Worm (Caenorhabditis elegans) whole organism, L1 larva: ENCODE measurements around the gene F26F12.2.

Experiments
- F16B12.6 ChIP-seq: fragments of 150-350 bp; optimal IDR thresholded peaks from 2 replicates; lab custom pipeline; 2014; ENCODE audit warnings: missing biosample characterization, missing genetic modification characterization
- aha-1 ChIP-seq: fragments of 150-350 bp; optimal IDR thresholded peaks from 2 replicates; lab custom pipeline; 2014; ENCODE audit warnings: missing biosample characterization, missing genetic modification characterization
- alr-1 ChIP-seq: fragments of 200-800 bp; sonication (Bioruptor generic); optimal IDR thresholded peaks from 2 replicates; lab custom pipeline; 2018; ENCODE audit warnings: borderline replicate concordance, mild to moderate bottlenecking, missing genetic modification characterization, missing compliant biosample characterization
- aly-2 ChIP-seq: fragments of 150-350 bp; optimal IDR thresholded peaks from 2 replicates; lab custom pipeline; 2014; ENCODE audit warnings: missing biosample characterization, missing genetic modification characterization
- ceh-8 ChIP-seq: fragments of 200-800 bp; sonication (Bioruptor generic); optimal IDR thresholded peaks from 2 replicates; lab custom pipeline; 2018; ENCODE audit warnings: mild to moderate bottlenecking, missing genetic modification characterization, moderate library complexity, missing compliant biosample characterization
- ceh-88 ChIP-seq: fragments of 200-800 bp; sonication (Bioruptor generic); IDR thresholded peaks from 2 replicates; pipeline ENCODE4 v1.3.6; 2022; ENCODE audit warnings: missing genetic modification characterization, missing compliant biosample characterization
- ceh-90 ChIP-seq: sonication (generic microtip); optimal IDR thresholded peaks from 2 replicates; lab custom pipeline; 2016; ENCODE audit warnings: missing genetic modification characterization, missing compliant biosample characterization
- ces-1 ChIP-seq: fragments of 150-350 bp; optimal IDR thresholded peaks from 2 replicates; lab custom pipeline; 2014; ENCODE audit warnings: missing biosample characterization, missing genetic modification reagents, missing genetic modification characterization
- dpl-1 ChIP-seq, 3 experiments: fragments of 150-350 bp in 2 of 3; sonication (generic microtip) in 1 of 3; optimal IDR thresholded peaks; 2 replicates each; lab custom pipeline; 2014 to 2017; ENCODE audit warnings: missing biosample characterization in 3 of 3, missing genetic modification characterization in 3 of 3, missing genetic modification reagents in 3 of 3
- dsc-1 ChIP-seq: sonication (generic microtip); optimal IDR thresholded peaks from 2 replicates; lab custom pipeline; 2016; ENCODE audit warnings: mild to moderate bottlenecking, missing genetic modification characterization, missing compliant biosample characterization
- efl-1 ChIP-seq, 4 experiments: fragments of 150-350 bp; optimal IDR thresholded peaks in 3 of 4; peaks in 1 of 4; 1 replicate in 1 of 4; 2 replicates in 3 of 4; lab custom pipeline; 2014; ENCODE audit warnings: missing biosample characterization in 2 of 4, missing genetic modification characterization in 2 of 4, missing genetic modification reagents in 2 of 4
- efl-3 ChIP-seq: fragments of 200-800 bp; sonication (Bioruptor generic); optimal IDR thresholded peaks from 2 replicates; lab custom pipeline; 2018; ENCODE audit warnings: mild to moderate bottlenecking, missing genetic modification characterization, missing compliant biosample characterization
- elt-3 ChIP-seq, 6 experiments: fragments of 150-350 bp in 1 of 6; sonication (generic microtip); optimal IDR thresholded peaks; 2 replicates each; lab custom pipeline; 2017 to 2018; ENCODE audit warnings: missing biosample characterization in 6 of 6, missing genetic modification characterization in 6 of 6, inconsistent platforms in 1 of 6
- fkh-8 ChIP-seq: sonication (generic microtip); optimal IDR thresholded peaks from 2 replicates; lab custom pipeline; 2016; ENCODE audit warnings: mild to moderate bottlenecking, missing genetic modification characterization, missing compliant biosample characterization
- fos-1 ChIP-seq: fragments of 150-350 bp; optimal IDR thresholded peaks from 2 replicates; lab custom pipeline; 2014; ENCODE audit warnings: missing biosample characterization, missing genetic modification characterization
- hlh-4 ChIP-seq: sonication (generic microtip); optimal IDR thresholded peaks from 2 replicates; lab custom pipeline; 2016; ENCODE audit warnings: mild to moderate bottlenecking, missing genetic modification characterization, missing compliant biosample characterization
- hpl-2 ChIP-seq: fragments of 150-350 bp; optimal IDR thresholded peaks from 2 replicates; lab custom pipeline; 2014; ENCODE audit warnings: missing biosample characterization, missing genetic modification reagents, missing genetic modification characterization
- irx-1 ChIP-seq: sonication (generic microtip); optimal IDR thresholded peaks from 2 replicates; lab custom pipeline; 2016; ENCODE audit warnings: missing genetic modification characterization, missing compliant biosample characterization
- jun-1 ChIP-seq: fragments of 150-350 bp; optimal IDR thresholded peaks from 2 replicates; lab custom pipeline; 2014; ENCODE audit warnings: missing biosample characterization, missing genetic modification reagents, missing genetic modification characterization
- lin-13 ChIP-seq: fragments of 150-350 bp; optimal IDR thresholded peaks from 2 replicates; lab custom pipeline; 2014; ENCODE audit warnings: missing biosample characterization, missing genetic modification reagents, missing genetic modification characterization
- lin-14 ChIP-seq: fragments of 200-800 bp; sonication (Bioruptor generic); optimal IDR thresholded peaks from 2 replicates; lab custom pipeline; 2018; ENCODE audit warnings: mild to moderate bottlenecking, missing genetic modification characterization, moderate library complexity, missing compliant biosample characterization
- lin-15B ChIP-seq: fragments of 150-350 bp; sonication (generic microtip); optimal IDR thresholded peaks from 3 replicates; lab custom pipeline; 2014; ENCODE audit warnings: missing biosample characterization, missing genetic modification characterization
- mab-9 ChIP-seq: fragments of 200-800 bp; sonication (Bioruptor generic); IDR thresholded peaks from 2 replicates; pipeline ENCODE4 v1.3.6; 2022; ENCODE audit warnings: missing genetic modification reagents, missing genetic modification characterization, missing compliant biosample characterization
- mdl-1 ChIP-seq, 2 experiments: fragments of 150-350 bp; optimal IDR thresholded peaks; 2 replicates each; lab custom pipeline; 2014 to 2017; ENCODE audit warnings: missing biosample characterization in 2 of 2, missing genetic modification characterization in 2 of 2, inconsistent platforms in 1 of 2
- nhr-11 ChIP-seq: fragments of 150-350 bp; optimal IDR thresholded peaks from 2 replicates; lab custom pipeline; 2014; ENCODE audit warnings: missing biosample characterization, missing genetic modification characterization
- nhr-20 ChIP-seq: sonication (generic microtip); optimal IDR thresholded peaks from 2 replicates; lab custom pipeline; 2016; ENCODE audit warnings: mild to moderate bottlenecking, missing genetic modification characterization, missing compliant biosample characterization
- nhr-28 ChIP-seq: fragments of 150-350 bp; optimal IDR thresholded peaks from 2 replicates; lab custom pipeline; 2014; ENCODE audit warnings: missing biosample characterization, missing genetic modification characterization
- nhr-47 ChIP-seq: sonication (generic microtip); optimal IDR thresholded peaks from 2 replicates; lab custom pipeline; 2016; ENCODE audit warnings: mild to moderate bottlenecking, missing genetic modification characterization, moderate library complexity, missing compliant biosample characterization
- nhr-77 ChIP-seq: fragments of 150-350 bp; optimal IDR thresholded peaks from 2 replicates; lab custom pipeline; 2014; ENCODE audit warnings: missing biosample characterization, missing genetic modification characterization
- nhr-90 ChIP-seq: sonication (generic microtip); optimal IDR thresholded peaks from 2 replicates; lab custom pipeline; 2016; ENCODE audit warnings: mild to moderate bottlenecking, missing genetic modification characterization, missing compliant biosample characterization; ENCODE audit not compliant: poor library complexity
- pag-3 ChIP-seq: sonication (generic microtip); optimal IDR thresholded peaks from 2 replicates; lab custom pipeline; 2017; ENCODE audit warnings: missing genetic modification characterization, mild to moderate bottlenecking, missing compliant biosample characterization, antibody characterized with exemption, borderline replicate concordance; ENCODE audit not compliant: insufficient read depth
- pqm-1 ChIP-seq: sonication (generic microtip); optimal IDR thresholded peaks from 3 replicates; lab custom pipeline; 2017; ENCODE audit warnings: missing biosample characterization, missing genetic modification characterization
- rnt-1 ChIP-seq: sonication (generic microtip); optimal IDR thresholded peaks from 2 replicates; lab custom pipeline; 2016; ENCODE audit warnings: mild to moderate bottlenecking, missing genetic modification characterization, moderate library complexity, missing compliant biosample characterization
- skn-1 ChIP-seq: fragments of 150-350 bp; optimal IDR thresholded peaks from 2 replicates; lab custom pipeline; 2014; ENCODE audit warnings: missing biosample characterization, missing genetic modification characterization
- snu-23 ChIP-seq: sonication (generic microtip); optimal IDR thresholded peaks from 2 replicates; lab custom pipeline; 2016; ENCODE audit warnings: missing genetic modification characterization, missing compliant biosample characterization
- sptf-1 ChIP-seq: fragments of 150-350 bp; optimal IDR thresholded peaks from 2 replicates; lab custom pipeline; 2014; ENCODE audit warnings: missing biosample characterization, missing genetic modification characterization
- sup-37 ChIP-seq: fragments of 200-800 bp; sonication (Bioruptor generic); optimal IDR thresholded peaks from 2 replicates; lab custom pipeline; 2018; ENCODE audit warnings: mild to moderate bottlenecking, missing genetic modification characterization, missing compliant biosample characterization
- tlp-1 ChIP-seq: fragments of 150-350 bp; optimal IDR thresholded peaks from 2 replicates; lab custom pipeline; 2014; ENCODE audit warnings: missing biosample characterization, missing genetic modification characterization
- unc-130 ChIP-seq: fragments of 150-350 bp; optimal IDR thresholded peaks from 2 replicates; lab custom pipeline; 2017; ENCODE audit warnings: missing biosample characterization, missing genetic modification characterization, inconsistent platforms
- unc-30 ChIP-seq: sonication (generic microtip); optimal IDR thresholded peaks from 2 replicates; lab custom pipeline; 2017; ENCODE audit warnings: missing biosample characterization, missing genetic modification characterization
- unc-62 ChIP-seq: fragments of 150-350 bp; optimal IDR thresholded peaks from 2 replicates; lab custom pipeline; 2014; ENCODE audit warnings: missing biosample characterization, missing genetic modification reagents, missing genetic modification characterization
- unc-86 ChIP-seq: sonication (generic microtip); optimal IDR thresholded peaks from 2 replicates; lab custom pipeline; 2016; ENCODE audit warnings: missing genetic modification characterization, missing compliant biosample characterization
- vab-15 ChIP-seq: sonication (generic microtip); optimal IDR thresholded peaks from 2 replicates; lab custom pipeline; 2017; ENCODE audit warnings: missing genotype, mild to moderate bottlenecking, missing genetic modification characterization, missing compliant biosample characterization
- xbp-1 ChIP-seq: sonication (generic microtip); optimal IDR thresholded peaks from 2 replicates; lab custom pipeline; 2016; ENCODE audit warnings: missing genetic modification characterization, missing compliant biosample characterization
- zip-4 ChIP-seq: fragments of 200-800 bp; sonication (Bioruptor generic); optimal IDR thresholded peaks from 2 replicates; lab custom pipeline; 2018; ENCODE audit warnings: mild to moderate bottlenecking, missing genetic modification characterization, moderate library complexity, missing compliant biosample characterization
- ztf-4 ChIP-seq: fragments of 150-350 bp; optimal IDR thresholded peaks from 2 replicates; lab custom pipeline; 2014; ENCODE audit warnings: missing biosample characterization, missing genetic modification characterization

Gene F26F12.2

ce11 chrV:5835979-5836615 is 2.3 kb downstream of the F26F12.2 start:
- TF ChIP-seq ztf-4 (tag; lab: Kevin White, UChicago) = no peak
- TF ChIP-seq unc-30 = no peak
- TF ChIP-seq unc-130 (tag; lab: Kevin White, UChicago) = no peak
- no peak for TF ChIP-seq aly-2
- no peak for TF ChIP-seq pqm-1 (tag; lab: Kevin White, UChicago)
- no peak for TF ChIP-seq fkh-8 (tag; lab: Kevin White, UChicago)
- no peak for TF ChIP-seq unc-86 (tag; lab: Kevin White, UChicago)
- TF ChIP-seq sup-37 = no peak
- no peak for TF ChIP-seq unc-62 (GFP tag; lab: Kevin White, UChicago)
- TF ChIP-seq aha-1 (tag; lab: Kevin White, UChicago) = no peak
- no peak for TF ChIP-seq nhr-90 (tag; lab: Kevin White, UChicago)
- TF ChIP-seq alr-1 (tag; lab: Kevin White, UChicago) = no peak
- no peak for TF ChIP-seq snu-23 (GFP tag; lab: Kevin White, UChicago)

ce11 chrV:5835397-5835796 is 3.0 kb downstream of the F26F12.2 start:
- no peak for TF ChIP-seq efl-1 (optimal IDR thresholded peaks at IDR 0.05; lab: Kevin White, UChicago)
- TF ChIP-seq efl-1 (GFP tag; optimal IDR thresholded peaks at IDR 0.05 in 1 of 2; lab: Kevin White, UChicago) = peak in 1 of 2 experiments; percentile 10
- no peak for TF ChIP-seq jun-1

- TF ChIP-seq unc-130 (tag; lab: Kevin White, UChicago) (no peak), unc-62 (GFP tag; lab: Kevin White, UChicago) (no peak), efl-3 (no peak), ceh-8 (GFP tag; lab: Kevin White, UChicago) (no peak), mab-9 (no peak), mdl-1 (tag; optimal IDR thresholded peaks at IDR 0.05; lab: Kevin White, UChicago) (no peak), jun-1 (no peak), snu-23 (GFP tag; lab: Kevin White, UChicago) (no peak), elt-3 (tag; optimal IDR thresholded peaks at IDR 0.05; lab: Kevin White, UChicago) (no peak)
Measured at ce11 chrV:5833531-5833930, 4.9 kb downstream of the F26F12.2 start, which contains the start of gene srh-76. srh-76 (plus strand) TSS chrV:5833831.

- no peak for TF ChIP-seq mab-9
- TF ChIP-seq F16B12.6 = no peak
- TF ChIP-seq tlp-1 (tag; lab: Kevin White, UChicago) = no peak
- peak; percentile 84 for TF ChIP-seq lin-14 (GFP tag; lab: Kevin White, UChicago)
- TF ChIP-seq rnt-1 (tag; lab: Kevin White, UChicago) = no peak
- no peak for TF ChIP-seq sptf-1 (tag; lab: Kevin White, UChicago)
- TF ChIP-seq vab-15 = no peak
- no peak for TF ChIP-seq ces-1 (GFP tag; lab: Kevin White, UChicago)
- TF ChIP-seq dpl-1 (GFP tag; optimal IDR thresholded peaks at IDR 0.05; lab: Kevin White, UChicago) = peak in 1 of 3 experiments; percentile 10
- peak; percentile 14 for TF ChIP-seq irx-1 (tag; lab: Kevin White, UChicago)
- no peak for TF ChIP-seq fos-1 (tag; lab: Kevin White, UChicago)
- peak; percentile 9 for TF ChIP-seq nhr-47 (tag; lab: Kevin White, UChicago)
- TF ChIP-seq efl-1 (optimal IDR thresholded peaks at IDR 0.05; lab: Kevin White, UChicago) = no peak
- no peak for TF ChIP-seq efl-1 (GFP tag; optimal IDR thresholded peaks at IDR 0.05 in 1 of 2; lab: Kevin White, UChicago)
- no peak for TF ChIP-seq nhr-28 (tag; lab: Kevin White, UChicago)
- no peak for TF ChIP-seq nhr-11 (tag; lab: Kevin White, UChicago)
- no peak for TF ChIP-seq zip-4 (GFP tag; lab: Kevin White, UChicago)
- no peak for TF ChIP-seq lin-13 (GFP tag; lab: Kevin White, UChicago)
- TF ChIP-seq unc-30 = no peak
- no peak for TF ChIP-seq xbp-1 (tag; lab: Kevin White, UChicago)
- no peak for TF ChIP-seq hlh-4
- no peak for TF ChIP-seq dsc-1
- TF ChIP-seq nhr-20 (tag; lab: Kevin White, UChicago) = peak; percentile 89
- no peak for TF ChIP-seq skn-1 (tag; lab: Kevin White, UChicago)
- TF ChIP-seq unc-86 (tag; lab: Kevin White, UChicago) = no peak
- no peak for TF ChIP-seq pag-3
- no peak for TF ChIP-seq hpl-2 (GFP tag; lab: Kevin White, UChicago)
- TF ChIP-seq ceh-88 = no peak
- no peak for TF ChIP-seq ceh-90 (tag; lab: Kevin White, UChicago)
- TF ChIP-seq nhr-77 (tag; lab: Kevin White, UChicago) = no peak
- TF ChIP-seq lin-15B (tag; lab: Kevin White, UChicago) = no peak
Measured at ce11 chrV:5832799-5833198, 5.6 kb downstream of the F26F12.2 start.
